Worm (Caenorhabditis elegans): Measurements from ENCODE around the gene T07C4.12.

The T07C4.12 gene

ce11 chrIII:10331232-10331631 lies 1.2 kb downstream of the T07C4.12 start (continued):
- TF ChIP-seq D2030.7 (GFP tag; IDR thresholded peaks at IDR 0.05) (no peak), hmg-1.2 (GFP tag; IDR thresholded peaks at IDR 0.05) (no peak; the same call in 1 of the 2 replicates), hsf-1 (GFP tag; IDR thresholded peaks at IDR 0.05) (peak; percentile 70; the same call in 1 of the 2 replicates), ets-4 (GFP tag; optimal IDR thresholded peaks at IDR 0.05) (no peak), dpl-1 (GFP tag; optimal IDR thresholded peaks at IDR 0.05) (no peak), B0336.3 (GFP tag; IDR thresholded peaks at IDR 0.05) (0 out of 2 replicates have a peak, but pooled peaks have one; percentile 29), egl-44 (GFP tag; IDR thresholded peaks at IDR 0.05) (no peak), K12H6.12 (tag; optimal IDR thresholded peaks at IDR 0.05) (no peak), ccch-3 (GFP tag; optimal IDR thresholded peaks at IDR 0.05) (no peak), F57A8.1 (GFP tag; optimal IDR thresholded peaks at IDR 0.05) (no peak), madf-8 (GFP tag; conservative IDR thresholded peaks at IDR 0.05) (no peak), B0035.1 (tag; optimal IDR thresholded peaks at IDR 0.05) (no peak), F49E8.2 (tag; optimal IDR thresholded peaks at IDR 0.05; ENCODE audit: insufficient read depth) (no peak), nhr-80 (tag; optimal IDR thresholded peaks at IDR 0.05) (no peak), Y53F4B.3 (GFP tag; IDR thresholded peaks at IDR 0.05) (no peak), mel-28 (tag; optimal IDR thresholded peaks at IDR 0.05; ENCODE audit: borderline replicate concordance) (no peak), egrh-3 (GFP tag; IDR thresholded peaks at IDR 0.05) (no peak), ztf-6 (GFP tag; IDR thresholded peaks at IDR 0.05) (no peak), sea-2 (GFP tag; IDR thresholded peaks at IDR 0.05) (no peak), Y95B8A.8 (GFP tag; IDR thresholded peaks at IDR 0.05) (no peak), lsy-27 (tag; optimal IDR thresholded peaks at IDR 0.05; ENCODE audit: borderline replicate concordance, insufficient read depth) (no peak), akir-1 (GFP tag; optimal IDR thresholded peaks at IDR 0.05) (no peak), lag-1 (GFP tag; IDR thresholded peaks at IDR 0.05) (no peak), hrde-1 (tag; optimal IDR thresholded peaks at IDR 0.05; ENCODE audit: borderline replicate concordance) (no peak), F23B12.7 (tag; optimal IDR thresholded peaks at IDR 0.05; ENCODE audit: insufficient read depth) (no peak), hlh-12 (tag; optimal IDR thresholded peaks at IDR 0.05) (no peak), T26A5.8 (tag; optimal IDR thresholded peaks at IDR 0.05) (no peak), nhr-120 (GFP tag; IDR thresholded peaks at IDR 0.05) (no peak), F37B4.10 (GFP tag; IDR thresholded peaks at IDR 0.05) (no peak), snpc-1.3 (tag; optimal IDR thresholded peaks at IDR 0.05; ENCODE audit: insufficient read depth) (no peak), tbx-9 (tag; optimal IDR thresholded peaks at IDR 0.05; ENCODE audit: borderline replicate concordance) (peak; percentile 56), K11D2.4 (GFP tag; IDR thresholded peaks at IDR 0.05) (no peak), egl-18 (GFP tag; IDR thresholded peaks at IDR 0.05) (no peak), bed-2 (GFP tag; IDR thresholded peaks at IDR 0.05) (no peak), lir-1 (GFP tag; conservative IDR thresholded peaks at IDR 0.05) (no peak), cebp-1 (GFP tag; IDR thresholded peaks at IDR 0.05) (peak; percentile 64; the same call in 1 of the 2 replicates), cebp-1 (tag; optimal IDR thresholded peaks at IDR 0.05) (peak; percentile 94), B0261.1 (tag; optimal IDR thresholded peaks at IDR 0.05) (no peak), aptf-2 (GFP tag; conservative IDR thresholded peaks at IDR 0.05) (no peak), ZK185.1 (tag; optimal IDR thresholded peaks at IDR 0.05; ENCODE audit: poor library complexity, severe bottlenecking) (no peak), rec-8 (tag; optimal IDR thresholded peaks at IDR 0.05) (no peak), F10E7.11 (tag; optimal IDR thresholded peaks at IDR 0.05) (no peak), nfyb-1 (GFP tag; IDR thresholded peaks at IDR 0.05) (0 out of 2 replicates have a peak, but pooled peaks have one; percentile 37), hmg-20 (GFP tag; IDR thresholded peaks at IDR 0.05) (no peak), aptf-3 (GFP tag; IDR thresholded peaks at IDR 0.05) (no peak), ztf-25 (GFP tag; IDR thresholded peaks at IDR 0.05) (no peak), ztf-26 (tag; optimal IDR thresholded peaks at IDR 0.05) (no peak)
